Worm (Caenorhabditis elegans) whole organism, young adult: ENCODE results near the gene rmd-1.

Experiments
- efl-1 ChIP-seq: fragments of 150-350 bp; optimal IDR thresholded peaks from 2 replicates; lab custom pipeline; 2014; ENCODE audit warnings: missing biosample characterization, missing genetic modification reagents, missing genetic modification characterization
- lag-1 ChIP-seq: fragments of 200-800 bp; sonication (Bioruptor generic); IDR thresholded peaks from 2 replicates; pipeline ENCODE4 v1.3.6; 2022; ENCODE audit warnings: missing genetic modification reagents, missing genetic modification characterization, missing compliant biosample characterization
- pha-4 ChIP-seq: fragments of 150-350 bp; sonication (generic microtip); optimal IDR thresholded peaks from 2 replicates; lab custom pipeline; 2014; ENCODE audit warnings: missing biosample characterization, missing genetic modification reagents, missing genetic modification characterization
- unc-62 ChIP-seq: fragments of 150-350 bp; optimal IDR thresholded peaks from 2 replicates; lab custom pipeline; 2014; ENCODE audit warnings: missing biosample characterization, missing genetic modification reagents, missing genetic modification characterization

DNA sequence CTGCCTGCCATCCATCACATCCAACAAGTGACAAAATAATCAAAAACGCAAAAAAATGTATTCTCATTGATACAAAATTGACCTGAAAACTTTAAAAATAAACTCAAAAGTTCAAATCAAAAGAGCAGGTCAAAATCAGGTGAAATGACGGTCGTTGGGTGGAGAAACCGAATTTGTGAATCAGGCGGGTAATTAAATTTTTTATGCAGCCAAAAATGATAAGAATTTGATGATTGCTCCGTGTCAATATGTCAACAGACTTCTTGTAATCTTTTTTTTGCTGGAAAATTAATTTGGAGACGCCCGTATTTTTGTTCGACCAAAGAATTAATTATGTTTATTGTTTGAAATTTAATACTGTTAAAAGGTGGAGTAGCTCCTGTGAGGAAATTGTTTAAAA, 45.0 kb upstream of the rmd-1 start, which contains the start of gene ncx-6:
- TF ChIP-seq pha-4 (tag; lab: Kevin White, UChicago) = no peak
- TF ChIP-seq efl-1 (GFP tag; lab: Kevin White, UChicago) = no peak
- TF ChIP-seq lag-1 (GFP tag; lab: Robert Waterston, UW) = no peak
- no peak for TF ChIP-seq unc-62 (GFP tag; lab: Kevin White, UChicago)
